Worm (Caenorhabditis elegans): Measurements from ENCODE around the gene lrx-1.

ce11 chrV:12269272-12269767 is 16.9 kb downstream of the lrx-1 start, which contains the start of gene twk-24:
- no peak for TF ChIP-seq dao-5 (tag; optimal IDR thresholded peaks at IDR 0.05)
- TF ChIP-seq W03F9.2 (tag; optimal IDR thresholded peaks at IDR 0.05): no peak

Measured in whole organism, L4/young adult.